Fruit fly (Drosophila melanogaster) whole organism, embryonic: Measurements from ENCODE around the gene AIMP2.

Source experiments
- Awh ChIP-seq: fragments of 200-800 bp; sonication (Bioruptor generic); IDR thresholded peaks from 2 replicates; pipeline ENCODE4, ENCODE4 v1.3.6; 2022; ENCODE audit warnings: missing biosample characterization, missing genetic modification characterization
- Bgb ChIP-seq: fragments of 200-800 bp; sonication (Bioruptor generic); IDR thresholded peaks from 2 replicates; pipeline ENCODE4 v1.3.6; 2022; ENCODE audit warnings: missing biosample characterization, missing genetic modification characterization; ENCODE audit not compliant: partially characterized antibody
- CG10274 ChIP-seq: fragments of 200-800 bp; sonication (Bioruptor generic); optimal IDR thresholded peaks from 3 replicates; lab custom pipeline; 2017; ENCODE audit warnings: missing biosample characterization, mild to moderate bottlenecking, missing genetic modification characterization
- CG11398 ChIP-seq: fragments of 200-800 bp; sonication (Bioruptor generic); optimal IDR thresholded peaks from 2 replicates; lab custom pipeline; 2016; ENCODE audit warnings: missing biosample characterization, missing genetic modification characterization
- CG11560 ChIP-seq: fragments of 200-800 bp; sonication (Bioruptor generic); IDR thresholded peaks from 3 replicates; pipeline ENCODE4 v1.3.6; 2022; ENCODE audit warnings: missing biosample characterization, missing genetic modification characterization
- CG12219 ChIP-seq: fragments of 200-800 bp; sonication (Bioruptor generic); optimal IDR thresholded peaks from 3 replicates; lab custom pipeline; 2018; ENCODE audit warnings: missing biosample characterization, mild to moderate bottlenecking, missing genetic modification characterization
- CG12744 ChIP-seq: fragments of 200-800 bp; sonication (Bioruptor generic); optimal IDR thresholded peaks from 2 replicates; lab custom pipeline; 2016; ENCODE audit warnings: missing biosample characterization, missing genetic modification characterization
- CG13624 ChIP-seq: fragments of 200-800 bp; sonication (Bioruptor generic); optimal IDR thresholded peaks from 2 replicates; lab custom pipeline; 2016; ENCODE audit warnings: missing biosample characterization, missing genetic modification characterization
- CG14710 ChIP-seq: fragments of 200-800 bp; sonication (Bioruptor generic); optimal IDR thresholded peaks from 3 replicates; lab custom pipeline; 2019; ENCODE audit warnings: missing biosample characterization, mild to moderate bottlenecking, missing genetic modification characterization, moderate library complexity
- CG17328 ChIP-seq: fragments of 200-800 bp; sonication (Bioruptor generic); IDR thresholded peaks from 2 replicates; pipeline ENCODE4 v1.3.6; 2022; ENCODE audit warnings: missing biosample characterization, missing genetic modification characterization
- CG17568 ChIP-seq: fragments of 200-800 bp; sonication (Bioruptor generic); optimal IDR thresholded peaks from 2 replicates; lab custom pipeline; 2018; ENCODE audit warnings: missing biosample characterization, mild to moderate bottlenecking, missing genetic modification characterization, moderate library complexity
- CG1832 ChIP-seq: fragments of 200-800 bp; sonication (Bioruptor generic); optimal IDR thresholded peaks from 2 replicates; lab custom pipeline; 2017; ENCODE audit warnings: missing biosample characterization, mild to moderate bottlenecking, missing genetic modification characterization, inconsistent platforms
- CG2199 ChIP-seq: fragments of 200-800 bp; sonication (Bioruptor generic); IDR thresholded peaks from 3 replicates; pipeline ENCODE4 v1.3.6; 2022; ENCODE audit warnings: missing biosample characterization, missing genetic modification characterization
- CG33213 ChIP-seq: fragments of 200-800 bp; sonication (Bioruptor generic); optimal IDR thresholded peaks from 3 replicates; lab custom pipeline; 2016; ENCODE audit warnings: missing biosample characterization, missing genetic modification characterization
- CG34224 ChIP-seq: fragments of 200-800 bp; sonication (Bioruptor generic); IDR thresholded peaks from 3 replicates; pipeline ENCODE4 v1.3.6; 2022; ENCODE audit warnings: missing biosample characterization, missing genetic modification characterization; ENCODE audit not compliant: partially characterized antibody
- CG42726 ChIP-seq: fragments of 200-800 bp; sonication (Bioruptor generic); IDR thresholded peaks from 2 replicates; pipeline ENCODE4 v1.3.6; 2022; ENCODE audit warnings: missing biosample characterization, missing genetic modification characterization; ENCODE audit not compliant: partially characterized antibody
- CG7745 ChIP-seq: fragments of 200-800 bp; sonication (Bioruptor generic); optimal IDR thresholded peaks from 2 replicates; lab custom pipeline; 2018; ENCODE audit warnings: missing biosample characterization, mild to moderate bottlenecking, missing genetic modification characterization, moderate library complexity
- CG8290 ChIP-seq, 3 experiments: fragments of 200-800 bp; sonication (Bioruptor generic); optimal IDR thresholded peaks; 2 replicates each; lab custom pipeline; 2016 to 2019; ENCODE audit warnings: missing biosample characterization in 3 of 3, missing genetic modification characterization in 3 of 3, mild to moderate bottlenecking in 2 of 3, moderate library complexity in 1 of 3
- CG8388 ChIP-seq: fragments of 200-800 bp; sonication (Bioruptor generic); optimal IDR thresholded peaks from 2 replicates; lab custom pipeline; 2019; ENCODE audit warnings: missing biosample characterization, mild to moderate bottlenecking, missing genetic modification characterization, moderate library complexity
- CG9215 ChIP-seq: fragments of 200-800 bp; sonication (Bioruptor generic); IDR thresholded peaks from 2 replicates; pipeline ENCODE4 v1.3.6; 2022; ENCODE audit warnings: missing biosample characterization, missing genetic modification characterization
- CkIIα-i1 ChIP-seq: fragments of 200-800 bp; sonication (Bioruptor generic); IDR thresholded peaks from 2 replicates; pipeline ENCODE4 v1.3.6; 2022; ENCODE audit warnings: missing biosample characterization, missing genetic modification characterization
- D19B ChIP-seq: fragments of 200-800 bp; sonication (Bioruptor generic); optimal IDR thresholded peaks from 2 replicates; lab custom pipeline; 2017; ENCODE audit warnings: missing biosample characterization, mild to moderate bottlenecking, missing genetic modification characterization
- Dad ChIP-seq: fragments of 200-800 bp; sonication (Bioruptor generic); optimal IDR thresholded peaks from 3 replicates; lab custom pipeline; 2016; ENCODE audit warnings: missing biosample characterization, missing genetic modification characterization
- Deaf1 ChIP-seq: fragments of 200-800 bp; optimal IDR thresholded peaks from 3 replicates; lab custom pipeline; 2019; ENCODE audit warnings: missing biosample characterization, mild to moderate bottlenecking, missing genetic modification characterization, moderate library complexity
- Dref ChIP-seq: fragments of 200-800 bp; sonication (Bioruptor generic); IDR thresholded peaks from 2 replicates; pipeline ENCODE4 v1.3.6; 2022; ENCODE audit warnings: missing biosample characterization, missing genetic modification characterization
- Gsc ChIP-seq: fragments of 200-800 bp; sonication (Bioruptor generic); IDR thresholded peaks from 2 replicates; pipeline ENCODE4 v1.3.6; 2022; ENCODE audit warnings: missing biosample characterization, missing genetic modification characterization
- HLH3B ChIP-seq: fragments of 200-800 bp; sonication (Bioruptor generic); IDR thresholded peaks from 2 replicates; pipeline ENCODE4 v1.3.6; 2022; ENCODE audit warnings: missing biosample characterization, missing genetic modification characterization
- HLHmδ ChIP-seq: fragments of 200-800 bp; sonication (Bioruptor generic); optimal IDR thresholded peaks from 2 replicates; lab custom pipeline; 2018; ENCODE audit warnings: missing biosample characterization, mild to moderate bottlenecking, missing genetic modification characterization, moderate library complexity
- Hr3 ChIP-seq: fragments of 200-800 bp; sonication (Bioruptor generic); optimal IDR thresholded peaks from 3 replicates; lab custom pipeline; 2016; ENCODE audit warnings: missing biosample characterization, missing genetic modification characterization
- Jarid2 ChIP-seq: fragments of 200-800 bp; sonication (Bioruptor generic); optimal IDR thresholded peaks from 3 replicates; lab custom pipeline; 2017; ENCODE audit warnings: mild to moderate bottlenecking, missing biosample characterization, missing genetic modification reagents, missing genetic modification characterization
- Lhr ChIP-seq: fragments of 200-800 bp; sonication (Bioruptor generic); optimal IDR thresholded peaks from 3 replicates; lab custom pipeline; 2017; ENCODE audit warnings: mild to moderate bottlenecking, missing biosample characterization, missing genetic modification reagents, missing genetic modification characterization
- Med ChIP-seq: fragments of 200-800 bp; sonication (Bioruptor generic); peaks from one replicate; lab custom pipeline; 2016; ENCODE audit warnings: missing biosample characterization, missing genetic modification characterization, mild to moderate bottlenecking, inconsistent platforms, moderate library complexity
- Optix ChIP-seq: fragments of 200-800 bp; sonication (Bioruptor generic); IDR thresholded peaks from 3 replicates; pipeline ENCODE4 v1.3.6; 2022; ENCODE audit warnings: missing biosample characterization, missing genetic modification characterization
- Pdp1 ChIP-seq, 2 experiments: fragments of 200-800 bp; sonication (Bioruptor generic); optimal IDR thresholded peaks; 3 replicates each; lab custom pipeline; 2016; ENCODE audit warnings: missing biosample characterization in 2 of 2, missing genetic modification characterization in 2 of 2, mild to moderate bottlenecking in 1 of 2, moderate library complexity in 1 of 2
- Ravus ChIP-seq: fragments of 200-800 bp; sonication (Bioruptor generic); IDR thresholded peaks from 2 replicates; pipeline ENCODE4 v1.3.6; 2022; ENCODE audit warnings: missing biosample characterization, missing genetic modification characterization
- az2 ChIP-seq: fragments of 200-800 bp; sonication (Bioruptor generic); optimal IDR thresholded peaks from 3 replicates; lab custom pipeline; 2016; ENCODE audit warnings: missing biosample characterization, missing genetic modification characterization
- ci ChIP-seq: fragments of 200-800 bp; sonication (Bioruptor generic); IDR thresholded peaks from 3 replicates; pipeline ENCODE4 v1.3.6; 2022; ENCODE audit warnings: missing biosample characterization, missing genetic modification characterization
- dm ChIP-seq: fragments of 200-800 bp; sonication (Bioruptor generic); optimal IDR thresholded peaks from 3 replicates; lab custom pipeline; 2016; ENCODE audit warnings: missing biosample characterization, missing genetic modification characterization
- dmrt99B ChIP-seq: fragments of 200-800 bp; sonication (Bioruptor generic); optimal IDR thresholded peaks from 2 replicates; lab custom pipeline; 2018; ENCODE audit warnings: missing biosample characterization, mild to moderate bottlenecking, missing genetic modification characterization, moderate library complexity
- dysf ChIP-seq: fragments of 200-800 bp; sonication (Bioruptor generic); IDR thresholded peaks from 3 replicates; pipeline ENCODE4 v1.3.6; 2022; ENCODE audit warnings: missing biosample characterization, missing genetic modification characterization
- ewg ChIP-seq: fragments of 200-800 bp; sonication (Bioruptor generic); optimal IDR thresholded peaks from 3 replicates; lab custom pipeline; 2017; ENCODE audit warnings: mild to moderate bottlenecking, missing biosample characterization, missing genetic modification reagents, missing genetic modification characterization
- hbn ChIP-seq: fragments of 200-800 bp; sonication (Bioruptor generic); IDR thresholded peaks from 2 replicates; pipeline ENCODE4 v1.3.6; 2022; ENCODE audit warnings: missing biosample characterization, missing genetic modification characterization; ENCODE audit not compliant: partially characterized antibody
- rib ChIP-seq: fragments of 200-800 bp; sonication (Bioruptor generic); IDR thresholded peaks from 2 replicates; pipeline ENCODE4 v1.3.6; 2022; ENCODE audit warnings: missing biosample characterization, missing genetic modification characterization
- stc ChIP-seq: fragments of 200-800 bp; sonication (Bioruptor generic); IDR thresholded peaks from 2 replicates; pipeline ENCODE4 v1.3.6; 2022; ENCODE audit warnings: missing biosample characterization, missing genetic modification characterization
- twi ChIP-seq: fragments of 200-800 bp; optimal IDR thresholded peaks from 2 replicates; lab custom pipeline; 2019; ENCODE audit warnings: missing biosample characterization, mild to moderate bottlenecking, missing genetic modification characterization, moderate library complexity
- vvl ChIP-seq: fragments of 200-800 bp; sonication (Bioruptor generic); IDR thresholded peaks from 2 replicates; pipeline ENCODE4 v1.3.6; 2022; ENCODE audit warnings: missing biosample characterization, missing genetic modification characterization
- yki ChIP-seq: fragments of >200 bp; optimal IDR thresholded peaks from 3 replicates; lab custom pipeline; 2018
- zfh2 ChIP-seq: fragments of 200-800 bp; sonication (Bioruptor generic); optimal IDR thresholded peaks from 2 replicates; lab custom pipeline; 2016; ENCODE audit warnings: missing biosample characterization, missing genetic modification characterization

Gene AIMP2

DNA sequence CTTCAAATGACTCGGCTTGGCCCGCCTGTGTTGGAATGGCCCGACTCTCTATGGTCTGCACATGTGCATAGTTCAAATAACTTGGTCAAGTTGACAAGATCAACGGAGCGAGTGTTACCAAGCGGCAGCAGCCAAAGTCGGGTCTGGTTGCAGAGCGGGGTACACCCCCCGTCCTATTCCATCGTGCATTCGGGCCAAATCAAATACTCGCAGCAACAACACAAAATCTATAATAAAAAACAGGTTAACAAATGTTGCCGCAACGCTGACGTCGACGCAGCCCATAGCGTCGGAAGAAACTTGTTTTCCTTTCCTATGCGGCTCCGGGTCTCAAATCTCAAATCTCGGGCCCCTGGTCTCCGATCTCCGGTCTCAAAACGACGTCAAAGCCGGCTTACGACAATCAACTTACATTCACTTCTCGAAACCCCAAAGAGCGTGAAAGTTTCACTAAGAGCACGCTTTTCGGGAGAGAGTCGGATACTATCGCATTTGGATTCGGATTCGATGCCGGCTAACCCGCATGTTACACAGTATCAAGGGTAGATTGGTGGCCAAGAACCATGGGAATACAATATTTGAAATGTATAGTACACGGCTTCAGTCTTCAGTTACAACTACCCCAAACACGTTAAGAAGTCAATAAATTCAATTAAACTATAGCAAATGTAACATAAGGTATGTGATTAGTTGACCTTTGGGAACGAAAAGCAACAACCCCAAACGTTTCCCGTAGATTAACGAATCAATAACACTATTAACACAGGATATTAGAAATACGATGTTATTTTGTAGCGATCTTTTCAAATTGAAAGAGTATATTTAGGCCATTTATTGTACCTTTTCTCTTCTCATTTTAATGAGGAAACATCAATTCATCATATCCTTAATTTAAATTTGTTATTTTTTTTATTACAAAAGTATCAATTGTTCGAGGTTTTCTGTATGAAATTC, 48.9 kb upstream of the AIMP2 start (continued):
- TF ChIP-seq rib (no peak), Optix (GFP tag; lab: Robert Waterston, UW) (no peak), Ravus (GFP tag; lab: Robert Waterston, UW) (no peak), CG11398 (GFP tag; lab: Kevin White, UChicago) (no peak), zfh2 (GFP tag; lab: Kevin White, UChicago) (peak; percentile 59), CG34224 (GFP tag; lab: Robert Waterston, UW) (peak; percentile 31; the same call in 1 of the 3 replicates), CG13624 (peak; percentile 59), Gsc (GFP tag; lab: Robert Waterston, UW) (no peak), Pdp1 (GFP tag; optimal IDR thresholded peaks at IDR 0.05; lab: Kevin White, UChicago) (peak; percentile 5 to 71), CG12744 (GFP tag; lab: Kevin White, UChicago) (no peak), CG11560 (tag; lab: Robert Waterston, UW) (peak; percentile 52; the same call in 1 of the 3 replicates), dm (GFP tag; lab: Kevin White, UChicago) (peak; percentile 29), D19B (peak; percentile 99), CG9215 (peak; percentile 60), CG17328 (GFP tag; lab: Robert Waterston, UW) (0 out of 2 replicates have a peak, but pooled peaks have one; percentile 55)

DNA sequence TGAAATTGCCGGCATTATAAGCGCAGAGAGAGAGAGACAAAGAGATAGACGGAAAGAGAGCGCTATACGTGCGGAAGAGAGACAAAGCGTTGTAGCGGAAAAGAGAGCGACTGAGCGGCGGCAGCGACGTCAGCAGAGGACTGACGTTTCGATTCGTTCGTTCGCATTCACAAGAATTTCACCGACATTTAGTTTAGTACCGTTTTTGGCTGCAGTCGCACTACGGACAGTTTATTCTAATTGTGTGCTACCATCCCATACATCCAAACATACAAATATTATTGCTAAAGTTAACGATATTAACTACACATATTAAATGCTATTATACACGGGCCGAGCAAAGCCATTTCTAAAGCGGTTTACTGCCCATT, 48.2 kb upstream of the AIMP2 start, which contains the start of gene CrebA:
Gene CrebA (plus strand): TSS at position 168 of the 371 bp plus-strand sequence.
- TF ChIP-seq CG2199 (GFP tag; lab: Robert Waterston, UW) (peak; percentile 93), Dad (GFP tag; lab: Kevin White, UChicago) (no peak), twi (no peak), CG8290 (GFP tag; optimal IDR thresholded peaks at IDR 0.05; lab: Kevin White, UChicago) (no peak), CG8290 (tag; optimal IDR thresholded peaks at IDR 0.05; lab: Kevin White, UChicago) (peak in 1 of 2 experiments; percentile 20), CG8388 (GFP tag; lab: Kevin White, UChicago) (no peak), dysf (no peak), Deaf1 (tag; lab: Kevin White, UChicago) (peak; percentile 53), vvl (GFP tag; lab: Robert Waterston, UW) (peak; percentile 37; the same call in 1 of the 2 replicates), Bgb (GFP tag; lab: Robert Waterston, UW) (peak; percentile 30; the same call in 1 of the 2 replicates), CG17568 (GFP tag; lab: Kevin White, UChicago) (no peak), Awh (GFP tag; lab: Robert Waterston, UW) (no peak), yki (lab: Kevin White, UChicago) (peak; percentile 70), hbn (0 out of 2 replicates have a peak, but pooled peaks have one; percentile 20), ewg (no peak), Jarid2 (GFP tag; lab: Kevin White, UChicago) (peak; percentile 81), CG12219 (GFP tag; lab: Kevin White, UChicago) (no peak), Med (peak; percentile 15), CkIIα-i1 (GFP tag; lab: Robert Waterston, UW) (no peak), CG33213 (GFP tag; lab: Kevin White, UChicago) (no peak), CG42726 (GFP tag; lab: Robert Waterston, UW) (peak; percentile 7; the same call in 1 of the 2 replicates), ci (GFP tag; lab: Robert Waterston, UW) (peak; percentile 36; the same call in 1 of the 3 replicates), CG14710 (tag; lab: Kevin White, UChicago) (no peak), Dref (no peak), az2 (GFP tag; lab: Kevin White, UChicago) (no peak), CG10274 (GFP tag; lab: Kevin White, UChicago) (no peak), Hr3 (GFP tag; lab: Kevin White, UChicago) (no peak), dmrt99B (tag; lab: Kevin White, UChicago) (no peak), CG1832 (GFP tag; lab: Kevin White, UChicago) (peak; percentile 83), stc (GFP tag; lab: Robert Waterston, UW) (peak; percentile 34; the same call in 1 of the 2 replicates), HLH3B (GFP tag; lab: Robert Waterston, UW) (peak; percentile 13; the same call in 1 of the 2 replicates), Lhr (GFP tag; lab: Kevin White, UChicago) (no peak), HLHmδ (GFP tag; lab: Kevin White, UChicago) (peak; percentile 40), CG7745 (tag; lab: Kevin White, UChicago) (peak; percentile 4)
